Worm (Caenorhabditis elegans) whole organism, young adult: ENCODE results near the gene T28C6.7.

Experiments
- F57A8.1 ChIP-seq: fragments of 200-800 bp; sonication (Bioruptor generic); optimal IDR thresholded peaks from 2 replicates; lab custom pipeline; 2018; ENCODE audit warnings: mild to moderate bottlenecking, missing genetic modification characterization, moderate library complexity, missing compliant biosample characterization
- Y53F4B.3 ChIP-seq: fragments of 200-800 bp; sonication (Bioruptor generic); IDR thresholded peaks from 2 replicates; pipeline ENCODE4 v1.3.6; 2022; ENCODE audit warnings: missing genetic modification reagents, missing genetic modification characterization, missing compliant biosample characterization
- lin-40 ChIP-seq: sonication (generic microtip); optimal IDR thresholded peaks from 2 replicates; lab custom pipeline; 2016; ENCODE audit warnings: missing genetic modification characterization, mild to moderate bottlenecking, missing compliant biosample characterization, missing genotype, missing genetic modification reagents
- madf-3 ChIP-seq: fragments of 200-800 bp; sonication (Bioruptor generic); IDR thresholded peaks from 2 replicates; pipeline ENCODE4 v1.3.6; 2022; ENCODE audit warnings: missing genetic modification reagents, missing genetic modification characterization, missing compliant biosample characterization
- snpc-4 ChIP-seq, 5 experiments: fragments of 150-350 bp in 1 of 5; sonication (generic microtip) in 4 of 5; optimal IDR thresholded peaks; 2 replicates each; lab custom pipeline; 2014 to 2018; ENCODE audit warnings: missing genetic modification characterization in 5 of 5, missing biosample characterization in 3 of 5, antibody characterized with exemption in 2 of 5, mild to moderate bottlenecking in 2 of 5, missing compliant biosample characterization in 2 of 5, missing genotype in 2 of 5, moderate library complexity in 2 of 5, missing genetic modification reagents in 1 of 5

ce11 chrIV:8790144-8790543 is 37.5 kb upstream of the T28C6.7 start, which contains the start of gene sru-35:
- no peak for TF ChIP-seq F57A8.1 (GFP tag; lab: Kevin White, UChicago)
- TF ChIP-seq lin-40 (tag; lab: Kevin White, UChicago), result no peak
- TF ChIP-seq snpc-4 (GFP tag; optimal IDR thresholded peaks at IDR 0.05; lab: Kevin White, UChicago), result no peak
- no peak for TF ChIP-seq snpc-4 (tag; optimal IDR thresholded peaks at IDR 0.05; lab: Kevin White, UChicago)
- TF ChIP-seq madf-3 (GFP tag; lab: Robert Waterston, UW), result no peak
- no peak for TF ChIP-seq Y53F4B.3 (GFP tag; lab: Robert Waterston, UW)
